Worm (Caenorhabditis elegans): ENCODE results near the gene set-5.

Gene set-5

ce11 chrV:14741233-14741632 lies 42.5 kb downstream of the set-5 start, which contains the start of gene Y50E8A.6:
Y50E8A.6 (minus strand) TSS chrV:14741333.
- TF ChIP-seq hlh-30 (tag; optimal IDR thresholded peaks at IDR 0.05; ENCODE audit: insufficient read depth) (no peak), ceh-48 (tag; optimal IDR thresholded peaks at IDR 0.05) (no peak), F13H6.1 (tag; optimal IDR thresholded peaks at IDR 0.05) (no peak), mec-3 (tag; optimal IDR thresholded peaks at IDR 0.05; ENCODE audit: borderline replicate concordance) (no peak), ama-1 (optimal IDR thresholded peaks at IDR 0.05) (no peak), fax-1 (tag; optimal IDR thresholded peaks at IDR 0.05) (no peak), ref-2 (tag; optimal IDR thresholded peaks at IDR 0.05) (no peak), nhr-11 (tag; optimal IDR thresholded peaks at IDR 0.05) (no peak), fkh-10 (GFP tag; optimal IDR thresholded peaks at IDR 0.05) (no peak), ceh-6 (GFP tag; optimal IDR thresholded peaks at IDR 0.05) (no peak), madf-2 (tag; optimal IDR thresholded peaks at IDR 0.05) (no peak), pha-2 (tag; optimal IDR thresholded peaks at IDR 0.05) (no peak), sdc-2 (tag; optimal IDR thresholded peaks at IDR 0.05) (no peak), ceh-14 (tag; optimal IDR thresholded peaks at IDR 0.05) (no peak), C08G9.2 (tag; optimal IDR thresholded peaks at IDR 0.05) (no peak), hlh-15 (tag; optimal IDR thresholded peaks at IDR 0.05) (no peak)

- TF ChIP-seq dve-1 (tag; optimal IDR thresholded peaks at IDR 0.05) (peak; percentile 2), hlh-8 (tag; optimal IDR thresholded peaks at IDR 0.05) (no peak)
Observed at ce11 chrV:14744824-14745223, 46.1 kb downstream of the set-5 start.

DNA sequence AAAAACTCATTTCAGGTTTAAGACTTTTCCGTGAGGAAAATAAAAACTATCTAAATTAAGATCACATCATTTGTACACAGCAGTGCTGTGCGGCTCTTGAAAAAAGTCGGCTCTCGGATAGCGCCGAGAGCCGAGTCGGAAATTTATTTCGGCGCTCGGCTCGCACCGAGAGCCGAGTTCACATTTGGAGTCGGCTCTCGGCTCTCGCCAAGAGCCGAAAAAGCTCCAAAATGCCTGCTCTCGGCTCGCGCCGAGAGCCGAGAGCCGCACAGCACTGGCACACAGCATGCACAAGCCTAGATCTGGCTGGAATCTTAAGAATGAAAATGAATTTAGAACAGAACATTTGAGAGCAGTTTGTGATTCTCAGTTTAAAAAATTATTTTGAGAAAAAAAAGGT lies 48.2 kb downstream of the set-5 start:
- TF ChIP-seq npax-4 (tag; optimal IDR thresholded peaks at IDR 0.05) (no peak), ztf-16 (tag; optimal IDR thresholded peaks at IDR 0.05) (no peak), ets-4 (tag; optimal IDR thresholded peaks at IDR 0.05) (no peak), ceh-48 (tag; optimal IDR thresholded peaks at IDR 0.05) (no peak), ceh-24 (tag; optimal IDR thresholded peaks at IDR 0.05) (no peak), C38D4.7 (GFP tag; optimal IDR thresholded peaks at IDR 0.05) (no peak), pros-1 (tag; optimal IDR thresholded peaks at IDR 0.05) (no peak), ceh-2 (tag; optimal IDR thresholded peaks at IDR 0.05) (no peak), sox-2 (GFP tag; IDR thresholded peaks at IDR 0.05) (no peak), pag-3 (tag; optimal IDR thresholded peaks at IDR 0.05; ENCODE audit: borderline replicate concordance) (no peak), hlh-15 (tag; optimal IDR thresholded peaks at IDR 0.05) (no peak), rnt-1 (tag; optimal IDR thresholded peaks at IDR 0.05) (no peak)

- TF ChIP-seq unc-55 (GFP tag; optimal IDR thresholded peaks at IDR 0.05), result no peak
- no peak for TF ChIP-seq elt-2 (tag; optimal IDR thresholded peaks at IDR 0.05)
- TF ChIP-seq che-1 (tag; optimal IDR thresholded peaks at IDR 0.05), result no peak
- no peak for TF ChIP-seq unc-42 (tag; optimal IDR thresholded peaks at IDR 0.05)
- no peak for TF ChIP-seq ceh-18 (tag; optimal IDR thresholded peaks at IDR 0.05)
- TF ChIP-seq ceh-31 (tag; optimal IDR thresholded peaks at IDR 0.05), result no peak
- no peak for TF ChIP-seq ceh-48 (tag; optimal IDR thresholded peaks at IDR 0.05)
- no peak for TF ChIP-seq ref-2 (tag; optimal IDR thresholded peaks at IDR 0.05)
- TF ChIP-seq ets-4 (tag; optimal IDR thresholded peaks at IDR 0.05), result no peak
- no peak for TF ChIP-seq K02D7.2 (tag; optimal IDR thresholded peaks at IDR 0.05)
- no peak for TF ChIP-seq ceh-9 (tag; optimal IDR thresholded peaks at IDR 0.05)
- no peak for TF ChIP-seq lim-6 (tag; optimal IDR thresholded peaks at IDR 0.05)
- no peak for TF ChIP-seq ceh-22 (tag; optimal IDR thresholded peaks at IDR 0.05)
Observed at ce11 chrV:14748608-14749137, 49.9 kb downstream of the set-5 start, which contains the start of the genes lipl-8 and Y50E8A.22. lipl-8 (minus strand) TSS chrV:14748708. Y50E8A.22 (minus strand) TSS chrV:14749087.
